Fruit fly (Drosophila melanogaster) whole organism: ENCODE measurements around the gene zen.

ENCODE experiments used
- EcR ChIP-seq, 2 experiments: fragments of >200 bp; optimal IDR thresholded peaks; 2 replicates each; lab custom pipeline; 2017; ENCODE audit warnings: missing biosample characterization in 2 of 2, missing genetic modification characterization in 2 of 2, missing genetic modification reagents in 2 of 2
- psq ChIP-seq: fragments of >200 bp; optimal IDR thresholded peaks from 2 replicates; lab custom pipeline; 2017

DNA sequence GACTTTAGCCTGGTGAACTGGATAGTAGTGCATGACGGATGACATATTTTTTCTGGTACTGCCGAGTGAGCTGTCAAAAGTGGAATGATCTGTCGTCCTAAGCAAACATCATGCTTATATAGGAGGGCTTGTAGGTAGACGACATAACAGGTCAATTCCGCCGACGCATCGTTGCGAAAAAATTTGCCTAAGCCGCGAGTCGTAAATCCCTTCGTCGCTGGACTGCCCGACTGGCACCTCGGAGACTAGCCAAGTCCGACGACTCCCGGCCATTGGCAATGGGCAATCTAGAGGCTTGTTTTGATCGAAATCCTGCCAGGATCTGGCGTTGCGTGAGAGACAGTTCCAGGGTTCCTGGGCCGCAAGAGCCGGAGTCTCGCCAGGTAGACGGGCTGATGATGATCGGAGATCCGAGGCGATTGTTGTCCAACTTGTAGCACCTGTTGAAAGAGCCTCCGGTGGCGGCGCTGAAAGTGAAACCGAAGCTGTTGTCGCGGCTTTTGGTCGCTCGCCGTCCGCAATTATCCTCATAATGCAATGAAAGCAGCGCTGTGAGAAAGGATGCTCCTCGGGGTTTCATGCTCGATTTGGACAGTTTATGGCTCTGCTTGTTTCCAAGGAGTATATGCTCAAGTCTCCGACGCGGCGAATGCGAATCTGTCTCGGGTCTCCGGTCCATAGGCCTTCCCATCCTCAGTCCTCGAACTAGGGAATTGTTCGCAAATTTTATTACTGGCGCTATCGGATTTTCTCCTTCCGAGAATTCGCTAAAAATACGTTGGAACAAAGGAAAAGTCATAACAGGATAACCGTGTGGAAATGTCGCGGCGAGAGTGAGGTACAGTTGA is at the start of gene zen:
- TF ChIP-seq psq (lab: Kevin White, UChicago) (no peak), EcR (GFP tag; optimal IDR thresholded peaks at IDR 0.05; lab: Kevin White, UChicago) (no peak)
